Fruit fly (Drosophila melanogaster): Measurements from ENCODE around the gene Ripalpha.

dm6 chr2L:10226724-10227407, 26.1 kb upstream of the Ripalpha start, which contains the start of gene CG5708:
- TF ChIP-seq Dll (optimal IDR thresholded peaks at IDR 0.05) (no peak), psq (optimal IDR thresholded peaks at IDR 0.05) (no peak), CG8478 (optimal IDR thresholded peaks at IDR 0.05) (no peak), pan (optimal IDR thresholded peaks at IDR 0.05) (no peak), EcR (GFP tag; optimal IDR thresholded peaks at IDR 0.05) (no peak), usp (GFP tag; optimal IDR thresholded peaks at IDR 0.05) (no peak)
